Worm (Caenorhabditis elegans): ENCODE measurements around the gene epg-6.

epg-6 gene

DNA sequence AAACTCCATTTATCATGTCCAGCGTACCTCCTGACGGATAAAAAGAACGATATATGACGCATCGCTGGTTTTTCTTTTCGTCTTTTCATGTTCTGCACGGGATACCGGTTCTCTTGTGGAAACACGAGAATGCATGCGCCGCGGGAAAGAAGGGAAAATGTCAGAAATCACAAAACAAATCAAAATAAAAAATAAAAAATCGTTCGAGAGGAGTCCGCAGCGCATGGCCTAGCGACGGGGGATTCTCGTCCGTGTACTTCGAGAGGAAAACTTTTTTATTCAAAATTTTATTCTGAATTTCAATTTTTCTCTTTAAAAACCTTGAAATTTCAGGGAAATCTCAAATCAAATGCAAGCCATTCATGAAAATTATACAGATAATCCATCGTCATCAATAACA is 21.2 kb upstream of the epg-6 start, which contains the start of the genes lron-10 and hpr-9 (continued):
- TF ChIP-seq ets-4 (GFP tag; optimal IDR thresholded peaks at IDR 0.05) (no peak), bed-1 (GFP tag; IDR thresholded peaks at IDR 0.05) (peak; percentile 86; the same call in 1 of the 2 replicates), ceh-100 (GFP tag; IDR thresholded peaks at IDR 0.05) (peak; percentile 23; the same call in 1 of the 2 replicates), zim-3 (tag; optimal IDR thresholded peaks at IDR 0.05) (peak; percentile 53), ZK185.1 (tag; optimal IDR thresholded peaks at IDR 0.05; ENCODE audit: poor library complexity, severe bottlenecking) (peak; percentile 95), ceh-91 (GFP tag; IDR thresholded peaks at IDR 0.05) (peak; percentile 49), atf-7 (tag; optimal IDR thresholded peaks at IDR 0.05) (peak; percentile 3), Y53G8AR.9 (GFP tag; conservative IDR thresholded peaks at IDR 0.05) (peak; percentile 73; the same call in 1 of the 2 replicates), madf-10 (tag; optimal IDR thresholded peaks at IDR 0.05) (peak; percentile 73), unc-62 (GFP tag; optimal IDR thresholded peaks at IDR 0.05) (no peak), ztf-26 (tag; optimal IDR thresholded peaks at IDR 0.05) (peak; percentile 74), nhr-80 (tag; optimal IDR thresholded peaks at IDR 0.05) (peak; percentile 11), lin-26 (GFP tag; IDR thresholded peaks at IDR 0.05) (peak; percentile 53; the same call in 1 of the 2 replicates), ccch-3 (GFP tag; optimal IDR thresholded peaks at IDR 0.05) (peak; percentile 6), xnd-1 (tag; optimal IDR thresholded peaks at IDR 0.05) (peak; percentile 25), F52B5.7 (tag; optimal IDR thresholded peaks at IDR 0.05) (no peak), ceh-27 (GFP tag; optimal IDR thresholded peaks at IDR 0.05) (peak; percentile 77), F10E7.11 (tag; optimal IDR thresholded peaks at IDR 0.05) (no peak), lin-54 (GFP tag; optimal IDR thresholded peaks at IDR 0.05) (peak; percentile 73), nhr-27 (tag; optimal IDR thresholded peaks at IDR 0.05) (peak; percentile 45), C06A6.2 (GFP tag; conservative IDR thresholded peaks at IDR 0.05) (peak; percentile 46; the same call in 1 of the 2 replicates), snpc-1.3 (tag; optimal IDR thresholded peaks at IDR 0.05; ENCODE audit: insufficient read depth) (peak; percentile 44), K12H6.12 (tag; optimal IDR thresholded peaks at IDR 0.05) (peak; percentile 71), attf-5 (GFP tag; optimal IDR thresholded peaks at IDR 0.05) (peak; percentile 66), hlh-26 (GFP tag; conservative IDR thresholded peaks at IDR 0.05) (no peak), lir-1 (GFP tag; conservative IDR thresholded peaks at IDR 0.05) (peak; percentile 84), D2030.7 (GFP tag; IDR thresholded peaks at IDR 0.05) (peak; percentile 65), athp-1 (tag; optimal IDR thresholded peaks at IDR 0.05) (peak; percentile 80), repo-1 (tag; optimal IDR thresholded peaks at IDR 0.05) (peak; percentile 23), bed-2 (GFP tag; IDR thresholded peaks at IDR 0.05) (peak; percentile 82; the same call in 1 of the 2 replicates), ceh-40 (GFP tag; IDR thresholded peaks at IDR 0.05) (no peak), pha-4 (tag; optimal IDR thresholded peaks at IDR 0.05) (no peak), nhr-179 (tag; optimal IDR thresholded peaks at IDR 0.05) (no peak), ztf-18 (tag; optimal IDR thresholded peaks at IDR 0.05) (peak; percentile 28), B0336.3 (GFP tag; IDR thresholded peaks at IDR 0.05) (peak; percentile 72), efl-1 (GFP tag; optimal IDR thresholded peaks at IDR 0.05) (no peak), Y95B8A.8 (GFP tag; IDR thresholded peaks at IDR 0.05) (peak; percentile 48; the same call in 1 of the 2 replicates), nfyb-1 (GFP tag; IDR thresholded peaks at IDR 0.05) (peak; percentile 58), lin-40 (tag; optimal IDR thresholded peaks at IDR 0.05) (peak; percentile 86), sea-2 (GFP tag; IDR thresholded peaks at IDR 0.05) (0 out of 2 replicates have a peak, but pooled peaks have one; percentile 31), snpc-3.4 (tag; optimal IDR thresholded peaks at IDR 0.05) (peak; percentile 40), Y53F4B.3 (GFP tag; IDR thresholded peaks at IDR 0.05) (no peak), die-1 (tag; optimal IDR thresholded peaks at IDR 0.05) (peak; percentile 1), C17E4.6 (GFP tag; IDR thresholded peaks at IDR 0.05) (0 out of 2 replicates have a peak, but pooled peaks have one; percentile 64), tbx-9 (tag; optimal IDR thresholded peaks at IDR 0.05; ENCODE audit: borderline replicate concordance) (no peak), T07F8.4 (tag; optimal IDR thresholded peaks at IDR 0.05) (no peak), chd-7 (tag; optimal IDR thresholded peaks at IDR 0.05) (peak; percentile 79), lsl-1 (GFP tag; optimal IDR thresholded peaks at IDR 0.05) (peak; percentile 53), nhr-120 (GFP tag; IDR thresholded peaks at IDR 0.05) (no peak)
